Worm (Caenorhabditis elegans): ENCODE results near the gene T25B6.4.

The T25B6.4 gene

DNA sequence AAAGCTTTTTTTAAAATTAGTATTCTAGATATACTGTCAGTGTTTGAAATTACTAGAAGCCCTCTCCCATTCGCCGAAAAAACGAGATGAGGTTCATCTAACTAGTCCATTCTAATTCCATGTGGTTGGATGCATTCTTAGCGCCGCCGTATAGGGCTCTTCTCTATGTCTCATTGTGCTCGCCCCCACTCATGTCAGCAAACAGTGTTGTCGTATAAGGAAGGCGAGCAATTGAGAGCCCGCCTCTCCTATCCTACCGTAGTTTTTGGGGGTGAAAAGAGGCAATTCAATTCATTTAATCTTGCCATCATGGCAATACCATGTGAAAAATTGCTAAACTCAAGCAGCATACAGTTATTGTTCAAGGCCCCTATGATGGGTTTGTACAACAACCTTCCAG, 33.1 kb downstream of the T25B6.4 start, which contains the start of gene F47E1.20:
TSS of gene F47E1.20 (plus strand) at position 301 of the 400 bp plus-strand sequence.
- TF ChIP-seq ham-2 (GFP tag; optimal IDR thresholded peaks at IDR 0.05) (no peak), ceh-83 (GFP tag; optimal IDR thresholded peaks at IDR 0.05) (no peak), ceh-39 (tag; optimal IDR thresholded peaks at IDR 0.05) (no peak), unc-62 (GFP tag; optimal IDR thresholded peaks at IDR 0.05) (no peak), nhr-2 (tag; optimal IDR thresholded peaks at IDR 0.05) (no peak), lin-32 (GFP tag; optimal IDR thresholded peaks at IDR 0.05) (no peak), ceh-43 (GFP tag; optimal IDR thresholded peaks at IDR 0.05) (no peak), blmp-1 (tag; optimal IDR thresholded peaks at IDR 0.05) (no peak), elt-3 (tag; optimal IDR thresholded peaks at IDR 0.05) (no peak), lsy-2 (tag; optimal IDR thresholded peaks at IDR 0.05) (no peak), mep-1 (tag; optimal IDR thresholded peaks at IDR 0.05) (no peak), nhr-237 (tag; optimal IDR thresholded peaks at IDR 0.05) (no peak), sem-2 (GFP tag; optimal IDR thresholded peaks at IDR 0.05) (no peak), nhr-76 (tag; optimal IDR thresholded peaks at IDR 0.05) (no peak)

ce11 chrX:9053426-9053825, 37.9 kb downstream of the T25B6.4 start:
- TF ChIP-seq ceh-39 (tag; optimal IDR thresholded peaks at IDR 0.05) = no peak
- TF ChIP-seq nhr-237 (tag; optimal IDR thresholded peaks at IDR 0.05) = no peak
- no peak for TF ChIP-seq snpc-4 (tag; optimal IDR thresholded peaks at IDR 0.05)
- no peak for TF ChIP-seq unc-39 (tag; optimal IDR thresholded peaks at IDR 0.05)
- no peak for TF ChIP-seq elt-1 (tag; optimal IDR thresholded peaks at IDR 0.05; ENCODE audit: borderline replicate concordance, insufficient read depth)
- no peak for TF ChIP-seq tbx-8 (GFP tag; optimal IDR thresholded peaks at IDR 0.05)
- TF ChIP-seq sptf-1 (tag; optimal IDR thresholded peaks at IDR 0.05) = no peak
- no peak for TF ChIP-seq nhr-76 (tag; optimal IDR thresholded peaks at IDR 0.05)
- TF ChIP-seq mab-5 (tag; optimal IDR thresholded peaks at IDR 0.05) = no peak
- TF ChIP-seq ceh-83 (GFP tag; optimal IDR thresholded peaks at IDR 0.05) = no peak
- no peak for TF ChIP-seq lin-32 (GFP tag; optimal IDR thresholded peaks at IDR 0.05)
- TF ChIP-seq pha-4 (tag; optimal IDR thresholded peaks at IDR 0.05) = no peak
- no peak for TF ChIP-seq bed-3 (GFP tag; optimal IDR thresholded peaks at IDR 0.05)
- no peak for TF ChIP-seq unc-62 (GFP tag; optimal IDR thresholded peaks at IDR 0.05)

DNA sequence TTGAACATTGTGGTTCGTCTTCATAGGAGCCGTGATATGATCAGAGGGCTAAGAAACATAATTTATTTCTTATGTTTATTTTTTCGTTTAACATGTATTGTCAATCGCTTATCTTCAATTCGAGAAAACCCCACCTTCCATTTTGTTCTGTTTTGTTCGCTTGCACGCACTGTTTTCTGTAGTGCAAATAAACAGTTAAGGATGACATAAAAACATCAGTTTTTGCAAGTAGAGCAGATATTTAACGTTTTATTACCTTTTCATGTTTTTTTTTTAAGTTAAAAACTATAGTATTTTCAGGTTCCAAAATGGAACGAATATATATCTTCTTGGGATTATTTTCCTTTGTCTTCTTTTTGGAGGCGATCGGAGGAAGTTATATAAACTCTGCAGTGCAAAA, 41.8 kb downstream of the T25B6.4 start, which contains the start of gene F47E1.2:
TSS of gene F47E1.2 (plus strand) at position 301 of the 400 bp plus-strand sequence.
- no peak for TF ChIP-seq mep-1 (tag; optimal IDR thresholded peaks at IDR 0.05)
- TF ChIP-seq lin-13 (tag; optimal IDR thresholded peaks at IDR 0.05) = no peak
- TF ChIP-seq mls-2 (tag; optimal IDR thresholded peaks at IDR 0.05) = no peak
- no peak for TF ChIP-seq ceh-43 (GFP tag; optimal IDR thresholded peaks at IDR 0.05)
- no peak for TF ChIP-seq elt-3 (tag; optimal IDR thresholded peaks at IDR 0.05)
- no peak for TF ChIP-seq lsy-2 (tag; optimal IDR thresholded peaks at IDR 0.05)
- no peak for TF ChIP-seq ceh-83 (GFP tag; optimal IDR thresholded peaks at IDR 0.05)
- TF ChIP-seq sptf-1 (tag; optimal IDR thresholded peaks at IDR 0.05) = no peak

ce11 chrX:9062523-9062922, 47.0 kb downstream of the T25B6.4 start, which contains the start of gene F47E1.4:
Gene F47E1.4 (plus strand): TSS chrX:9062823.
- TF ChIP-seq unc-39 (tag; optimal IDR thresholded peaks at IDR 0.05) = no peak
- no peak for TF ChIP-seq blmp-1 (tag; optimal IDR thresholded peaks at IDR 0.05)
- no peak for TF ChIP-seq sem-2 (GFP tag; optimal IDR thresholded peaks at IDR 0.05)
- TF ChIP-seq lin-32 (GFP tag; optimal IDR thresholded peaks at IDR 0.05) = no peak
- no peak for TF ChIP-seq drap-1 (GFP tag; optimal IDR thresholded peaks at IDR 0.05)
- TF ChIP-seq ceh-83 (GFP tag; optimal IDR thresholded peaks at IDR 0.05) = no peak
- TF ChIP-seq ham-2 (GFP tag; optimal IDR thresholded peaks at IDR 0.05) = no peak
- TF ChIP-seq bed-3 (GFP tag; optimal IDR thresholded peaks at IDR 0.05) = no peak
- TF ChIP-seq elt-1 (tag; optimal IDR thresholded peaks at IDR 0.05; ENCODE audit: borderline replicate concordance, insufficient read depth) = no peak
- TF ChIP-seq mep-1 (tag; optimal IDR thresholded peaks at IDR 0.05) = no peak
- TF ChIP-seq tbx-8 (GFP tag; optimal IDR thresholded peaks at IDR 0.05) = no peak
- no peak for TF ChIP-seq ceh-39 (tag; optimal IDR thresholded peaks at IDR 0.05)
- TF ChIP-seq unc-62 (GFP tag; optimal IDR thresholded peaks at IDR 0.05) = no peak
- no peak for TF ChIP-seq ztf-11 (tag; optimal IDR thresholded peaks at IDR 0.05)
- TF ChIP-seq ces-1 (GFP tag; optimal IDR thresholded peaks at IDR 0.05) = no peak
- no peak for TF ChIP-seq zip-8 (tag; optimal IDR thresholded peaks at IDR 0.05)
- no peak for TF ChIP-seq mab-5 (tag; optimal IDR thresholded peaks at IDR 0.05)
- no peak for TF ChIP-seq unc-120 (tag; optimal IDR thresholded peaks at IDR 0.05; ENCODE audit: poor library complexity, severe bottlenecking)
- TF ChIP-seq ceh-43 (GFP tag; optimal IDR thresholded peaks at IDR 0.05) = no peak
- no peak for TF ChIP-seq sptf-1 (tag; optimal IDR thresholded peaks at IDR 0.05)

DNA sequence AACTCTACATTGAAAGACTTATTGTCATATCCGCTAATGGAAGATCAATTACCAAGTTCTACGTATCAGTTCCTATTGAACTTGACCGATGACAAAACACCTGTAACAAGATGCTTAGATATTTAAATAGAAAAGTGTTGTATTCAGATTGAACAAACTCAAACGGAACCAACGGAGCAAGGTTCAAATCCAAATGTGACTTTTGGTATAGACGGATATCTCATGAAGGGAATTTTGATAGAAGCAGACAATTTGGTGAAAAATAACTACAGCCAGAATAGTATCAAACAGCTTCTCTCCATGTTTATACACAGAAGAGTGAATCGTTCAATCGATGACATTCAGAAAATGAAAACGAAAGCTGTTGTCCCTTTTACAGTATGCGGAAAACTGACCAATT, 47.9 kb downstream of the T25B6.4 start:
- no peak for TF ChIP-seq blmp-1 (tag; optimal IDR thresholded peaks at IDR 0.05)

Measured in whole organism, mixed stage, embryonic.